Worm (Caenorhabditis elegans) whole organism, L3 larva: Measurements from ENCODE around the gene spc-2.

Source experiments
- aly-2 ChIP-seq: fragments of 150-350 bp; optimal IDR thresholded peaks from 2 replicates; lab custom pipeline; 2014; ENCODE audit warnings: missing biosample characterization, missing genetic modification characterization
- elt-2 ChIP-seq: sonication (generic microtip); optimal IDR thresholded peaks from 2 replicates; lab custom pipeline; 2016; ENCODE audit warnings: missing genetic modification reagents, mild to moderate bottlenecking, missing genetic modification characterization, missing compliant biosample characterization
- fkh-10 ChIP-seq: sonication (generic microtip); optimal IDR thresholded peaks from 2 replicates; lab custom pipeline; 2017; ENCODE audit warnings: missing biosample characterization, missing genetic modification reagents, missing genetic modification characterization
- lin-15B ChIP-seq: fragments of 150-350 bp; optimal IDR thresholded peaks from 2 replicates; lab custom pipeline; 2014; ENCODE audit warnings: missing biosample characterization, missing genetic modification characterization
- mdl-1 ChIP-seq: fragments of 150-350 bp; optimal IDR thresholded peaks from 2 replicates; lab custom pipeline; 2014; ENCODE audit warnings: missing biosample characterization, missing genetic modification characterization
- nhr-12 ChIP-seq: fragments of 150-350 bp; optimal IDR thresholded peaks from 2 replicates; lab custom pipeline; 2014; ENCODE audit warnings: missing biosample characterization, missing genetic modification characterization
- nhr-237 ChIP-seq: fragments of 150-350 bp; optimal IDR thresholded peaks from 2 replicates; lab custom pipeline; 2014; ENCODE audit warnings: missing biosample characterization, missing genetic modification characterization
- pha-4 ChIP-seq: fragments of 150-350 bp; optimal IDR thresholded peaks from 2 replicates; lab custom pipeline; 2014; ENCODE audit warnings: missing biosample characterization, missing genetic modification reagents, missing genetic modification characterization
- sea-2 ChIP-seq: fragments of 150-350 bp; sonication (generic microtip); optimal IDR thresholded peaks from 4 replicates; lab custom pipeline; 2014; ENCODE audit warnings: missing biosample characterization, missing genetic modification reagents, missing genetic modification characterization

DNA sequence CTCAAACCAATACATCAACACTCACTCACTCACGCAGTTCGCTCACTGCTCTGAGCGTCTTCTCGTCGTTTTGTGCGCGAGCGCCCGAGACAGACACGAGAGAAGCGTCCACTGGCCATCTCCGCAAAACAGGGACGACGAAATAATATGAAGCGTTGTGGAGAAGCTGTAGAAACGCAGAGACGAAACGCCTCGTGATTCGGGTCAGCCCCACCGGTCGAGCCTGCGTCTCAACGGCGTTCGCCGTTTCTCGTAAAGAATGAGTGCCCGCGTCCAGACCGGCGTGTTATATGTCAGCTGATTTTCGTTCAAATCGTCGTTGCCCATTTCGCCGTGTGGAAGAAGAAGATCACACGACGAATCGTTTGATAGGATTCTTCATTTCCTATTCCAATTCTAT lies 45.8 kb downstream of the spc-2 start, which contains the start of gene fbxl-1:
- TF ChIP-seq nhr-12 (no peak), elt-2 (tag; lab: Kevin White, UChicago) (peak; percentile 66), mdl-1 (peak; percentile 59), sea-2 (no peak), pha-4 (tag; lab: Kevin White, UChicago) (peak; percentile 87), fkh-10 (GFP tag; lab: Kevin White, UChicago) (peak; percentile 47), nhr-237 (tag; lab: Kevin White, UChicago) (no peak), lin-15B (tag; lab: Kevin White, UChicago) (peak; percentile 73), aly-2 (tag; lab: Kevin White, UChicago) (no peak)
